Fruit fly (Drosophila melanogaster) whole organism: ENCODE measurements around the gene Med.

Experiments
- CG8478 ChIP-seq: fragments of >200 bp; optimal IDR thresholded peaks from 2 replicates; lab custom pipeline; 2018; ENCODE audit warnings: inconsistent platforms
- Dll ChIP-seq: fragments of >200 bp; optimal IDR thresholded peaks from 2 replicates; lab custom pipeline; 2017
- EcR ChIP-seq, 2 experiments: fragments of >200 bp; optimal IDR thresholded peaks; 2 replicates each; lab custom pipeline; 2017; ENCODE audit warnings: missing biosample characterization in 2 of 2, missing genetic modification characterization in 2 of 2, missing genetic modification reagents in 2 of 2
- pan ChIP-seq: fragments of >200 bp; optimal IDR thresholded peaks from 2 replicates; lab custom pipeline; 2017
- psq ChIP-seq: fragments of >200 bp; optimal IDR thresholded peaks from 2 replicates; lab custom pipeline; 2017
- usp ChIP-seq: fragments of >200 bp; optimal IDR thresholded peaks from 2 replicates; lab custom pipeline; 2017; ENCODE audit warnings: missing biosample characterization, missing genetic modification characterization, mixed read lengths

dm6 chr3R:31565738-31566137 is 45.1 kb upstream of the Med start:
- TF ChIP-seq CG8478 (lab: Kevin White, UChicago) (no peak), EcR (GFP tag; optimal IDR thresholded peaks at IDR 0.05; lab: Kevin White, UChicago) (no peak), psq (lab: Kevin White, UChicago) (no peak), usp (no peak), pan (lab: Kevin White, UChicago) (no peak), Dll (lab: Kevin White, UChicago) (no peak)
